Worm (Caenorhabditis elegans): ENCODE measurements around the gene dmsr-12.

- TF ChIP-seq ceh-19 (GFP tag; optimal IDR thresholded peaks at IDR 0.05): peak; percentile 12
- no peak for TF ChIP-seq ama-1 (optimal IDR thresholded peaks at IDR 0.05)
- no peak for TF ChIP-seq elt-4 (tag; optimal IDR thresholded peaks at IDR 0.05)
- no peak for TF ChIP-seq ref-2 (tag; optimal IDR thresholded peaks at IDR 0.05)
- no peak for TF ChIP-seq hlh-6 (tag; optimal IDR thresholded peaks at IDR 0.05)
- no peak for TF ChIP-seq ceh-9 (tag; optimal IDR thresholded peaks at IDR 0.05)
- TF ChIP-seq ceh-14 (tag; optimal IDR thresholded peaks at IDR 0.05): no peak
- TF ChIP-seq ceh-24 (tag; optimal IDR thresholded peaks at IDR 0.05): no peak
- TF ChIP-seq sdc-2 (tag; optimal IDR thresholded peaks at IDR 0.05): no peak
- no peak for TF ChIP-seq pqm-1 (tag; optimal IDR thresholded peaks at IDR 0.05)
- TF ChIP-seq F13H6.1 (tag; optimal IDR thresholded peaks at IDR 0.05): no peak
- no peak for TF ChIP-seq C38D4.7 (GFP tag; optimal IDR thresholded peaks at IDR 0.05)
- no peak for TF ChIP-seq ceh-45 (GFP tag; IDR thresholded peaks at IDR 0.05)
These were observed 9.3 kb downstream of the dmsr-12 start for ce11 chrV:6796894-6797293.
